Fruit fly (Drosophila melanogaster) S2 (cell line): Measurements from ENCODE around the gene CG9662.

Experiments
- CG8478 ChIP-seq: fragments of >200 bp; optimal IDR thresholded peaks from 2 replicates; lab custom pipeline; 2018
- CTCF ChIP-seq, 2 experiments: fragments of >200 bp; optimal IDR thresholded peaks; 2 replicates each; lab custom pipeline; 2018

- TF ChIP-seq CTCF (optimal IDR thresholded peaks at IDR 0.05; lab: Kevin White, UChicago) = no peak
- TF ChIP-seq CG8478 (lab: Kevin White, UChicago) = no peak
Observed at dm6 chr2L:3327603-3328002, 48.9 kb downstream of the CG9662 start, which contains the start of gene CG33282.
